Worm (Caenorhabditis elegans) whole organism, L3 larva: ENCODE data around the gene H37A05.2.

Experiments used
- R02D3.7 ChIP-seq: fragments of 150-350 bp; optimal IDR thresholded peaks from 2 replicates; lab custom pipeline; 2014; ENCODE audit warnings: missing biosample characterization, missing genetic modification characterization
- ZK546.5 ChIP-seq: sonication (generic microtip); optimal IDR thresholded peaks from 2 replicates; lab custom pipeline; 2017; ENCODE audit warnings: missing biosample characterization, missing genetic modification characterization
- aly-2 ChIP-seq: fragments of 150-350 bp; optimal IDR thresholded peaks from 2 replicates; lab custom pipeline; 2014; ENCODE audit warnings: missing biosample characterization, missing genetic modification characterization
- ama-1 ChIP-seq: fragments of 150-350 bp; optimal IDR thresholded peaks from 2 replicates; lab custom pipeline; 2018
- ceh-16 ChIP-seq: sonication (generic microtip); optimal IDR thresholded peaks from 2 replicates; lab custom pipeline; 2017; ENCODE audit warnings: missing biosample characterization, missing genetic modification characterization
- ceh-82 ChIP-seq: fragments of 150-350 bp; optimal IDR thresholded peaks from 2 replicates; lab custom pipeline; 2014; ENCODE audit warnings: missing biosample characterization, missing genetic modification characterization
- ceh-9 ChIP-seq: sonication (generic microtip); optimal IDR thresholded peaks from 2 replicates; lab custom pipeline; 2018; ENCODE audit warnings: missing biosample characterization, missing genetic modification characterization
- daf-12 ChIP-seq: fragments of 150-350 bp; optimal IDR thresholded peaks from 2 replicates; lab custom pipeline; 2014; ENCODE audit warnings: missing biosample characterization, missing genetic modification reagents, missing genetic modification characterization
- egl-5 ChIP-seq: fragments of 150-350 bp; optimal IDR thresholded peaks from 2 replicates; lab custom pipeline; 2017; ENCODE audit warnings: missing biosample characterization, missing genetic modification reagents, missing genetic modification characterization, inconsistent platforms
- elt-1 ChIP-seq: fragments of 150-350 bp; optimal IDR thresholded peaks from 2 replicates; lab custom pipeline; 2014; ENCODE audit warnings: missing biosample characterization, missing genetic modification characterization
- elt-2 ChIP-seq: sonication (generic microtip); optimal IDR thresholded peaks from 2 replicates; lab custom pipeline; 2016; ENCODE audit warnings: missing genetic modification reagents, mild to moderate bottlenecking, missing genetic modification characterization, missing compliant biosample characterization
- elt-3 ChIP-seq, 3 experiments: fragments of 150-350 bp in 1 of 3; sonication (generic microtip) in 2 of 3; optimal IDR thresholded peaks; 2 replicates in 2 of 3; 4 replicates in 1 of 3; lab custom pipeline; 2014 to 2017; ENCODE audit warnings: missing biosample characterization in 3 of 3, missing genetic modification characterization in 3 of 3
- eor-1 ChIP-seq, 2 experiments: fragments of 150-350 bp; optimal IDR thresholded peaks; 2 replicates each; lab custom pipeline; 2014 to 2018; ENCODE audit warnings: missing biosample characterization in 2 of 2, missing genetic modification characterization in 2 of 2
- fkh-10 ChIP-seq: sonication (generic microtip); optimal IDR thresholded peaks from 2 replicates; lab custom pipeline; 2017; ENCODE audit warnings: missing biosample characterization, missing genetic modification reagents, missing genetic modification characterization
- fos-1 ChIP-seq: fragments of 150-350 bp; optimal IDR thresholded peaks from 2 replicates; lab custom pipeline; 2014; ENCODE audit warnings: missing biosample characterization, missing genetic modification characterization
- hmg-11 ChIP-seq: sonication (generic microtip); optimal IDR thresholded peaks from 2 replicates; lab custom pipeline; 2016; ENCODE audit warnings: missing genetic modification characterization, missing compliant biosample characterization
- jun-1 ChIP-seq: fragments of 150-350 bp; optimal IDR thresholded peaks from 2 replicates; lab custom pipeline; 2014; ENCODE audit warnings: missing biosample characterization, missing genetic modification reagents, missing genetic modification characterization
- lin-15B ChIP-seq: fragments of 150-350 bp; optimal IDR thresholded peaks from 2 replicates; lab custom pipeline; 2014; ENCODE audit warnings: missing biosample characterization, missing genetic modification characterization
- lin-39 ChIP-seq: fragments of 150-350 bp; optimal IDR thresholded peaks from 2 replicates; lab custom pipeline; 2018; ENCODE audit warnings: missing biosample characterization, missing genetic modification reagents, missing genetic modification characterization
- lsy-12 ChIP-seq: sonication (generic microtip); optimal IDR thresholded peaks from 2 replicates; lab custom pipeline; 2016; ENCODE audit warnings: mild to moderate bottlenecking, missing genetic modification characterization, missing compliant biosample characterization
- mdl-1 ChIP-seq: fragments of 150-350 bp; optimal IDR thresholded peaks from 2 replicates; lab custom pipeline; 2014; ENCODE audit warnings: missing biosample characterization, missing genetic modification characterization
- mml-1 ChIP-seq: fragments of 150-350 bp; sonication (generic microtip); optimal IDR thresholded peaks from 3 replicates; lab custom pipeline; 2014; ENCODE audit warnings: missing biosample characterization, missing genetic modification characterization
- nfya-1 ChIP-seq: sonication (generic microtip); optimal IDR thresholded peaks from 2 replicates; lab custom pipeline; 2017; ENCODE audit warnings: missing genetic modification characterization, mild to moderate bottlenecking, missing compliant biosample characterization, antibody characterized with exemption, moderate library complexity; ENCODE audit not compliant: insufficient read depth
- nhr-11 ChIP-seq: fragments of 150-350 bp; optimal IDR thresholded peaks from 2 replicates; lab custom pipeline; 2014; ENCODE audit warnings: missing biosample characterization, missing genetic modification characterization
- nhr-12 ChIP-seq: fragments of 150-350 bp; optimal IDR thresholded peaks from 2 replicates; lab custom pipeline; 2014; ENCODE audit warnings: missing biosample characterization, missing genetic modification characterization
- nhr-23 ChIP-seq: fragments of 150-350 bp; optimal IDR thresholded peaks from 2 replicates; lab custom pipeline; 2014; ENCODE audit warnings: missing biosample characterization, missing genetic modification reagents, missing genetic modification characterization
- nhr-237 ChIP-seq: fragments of 150-350 bp; optimal IDR thresholded peaks from 2 replicates; lab custom pipeline; 2014; ENCODE audit warnings: missing biosample characterization, missing genetic modification characterization
- nhr-25 ChIP-seq: sonication (generic microtip); optimal IDR thresholded peaks from 2 replicates; lab custom pipeline; 2017; ENCODE audit warnings: missing biosample characterization, missing genetic modification characterization
- nhr-28 ChIP-seq: fragments of 150-350 bp; optimal IDR thresholded peaks from 2 replicates; lab custom pipeline; 2014; ENCODE audit warnings: missing biosample characterization, missing genetic modification characterization
- nhr-43 ChIP-seq: sonication (generic microtip); optimal IDR thresholded peaks from 2 replicates; lab custom pipeline; 2016; ENCODE audit warnings: mild to moderate bottlenecking, missing genetic modification characterization, missing compliant biosample characterization; ENCODE audit not compliant: poor library complexity, severe bottlenecking
- nhr-67 ChIP-seq: fragments of 150-350 bp; optimal IDR thresholded peaks from 2 replicates; lab custom pipeline; 2014; ENCODE audit warnings: missing biosample characterization, missing genetic modification characterization
- nhr-76 ChIP-seq: fragments of 150-350 bp; sonication (generic microtip); optimal IDR thresholded peaks from 5 replicates; lab custom pipeline; 2014; ENCODE audit warnings: missing biosample characterization, missing genetic modification characterization
- nhr-77 ChIP-seq: fragments of 150-350 bp; optimal IDR thresholded peaks from 2 replicates; lab custom pipeline; 2014; ENCODE audit warnings: missing biosample characterization, missing genetic modification characterization
- pha-4 ChIP-seq: fragments of 150-350 bp; optimal IDR thresholded peaks from 2 replicates; lab custom pipeline; 2014; ENCODE audit warnings: missing biosample characterization, missing genetic modification reagents, missing genetic modification characterization
- pqm-1 ChIP-seq: fragments of 150-350 bp; optimal IDR thresholded peaks from 2 replicates; lab custom pipeline; 2017; ENCODE audit warnings: missing biosample characterization, missing genetic modification characterization, inconsistent platforms
- sea-2 ChIP-seq: fragments of 150-350 bp; sonication (generic microtip); optimal IDR thresholded peaks from 4 replicates; lab custom pipeline; 2014; ENCODE audit warnings: missing biosample characterization, missing genetic modification reagents, missing genetic modification characterization
- skn-1 ChIP-seq: fragments of 150-350 bp; optimal IDR thresholded peaks from 2 replicates; lab custom pipeline; 2014; ENCODE audit warnings: missing biosample characterization, missing genetic modification characterization
- snpc-4 ChIP-seq: fragments of 150-350 bp; optimal IDR thresholded peaks from 2 replicates; lab custom pipeline; 2014; ENCODE audit warnings: missing biosample characterization, missing genetic modification characterization
- tbx-2 ChIP-seq: sonication (generic microtip); optimal IDR thresholded peaks from 2 replicates; lab custom pipeline; 2016; ENCODE audit warnings: mild to moderate bottlenecking, missing genetic modification characterization, missing compliant biosample characterization
- unc-39 ChIP-seq: sonication (generic microtip); optimal IDR thresholded peaks from 4 replicates; lab custom pipeline; 2017; ENCODE audit warnings: missing biosample characterization, missing genetic modification characterization
- unc-62 ChIP-seq: fragments of 150-350 bp; sonication (generic microtip); optimal IDR thresholded peaks from 4 replicates; lab custom pipeline; 2014; ENCODE audit warnings: missing biosample characterization, missing genetic modification reagents, missing genetic modification characterization
- zag-1 ChIP-seq: fragments of 150-350 bp; optimal IDR thresholded peaks from 2 replicates; lab custom pipeline; 2014; ENCODE audit warnings: missing biosample characterization, missing genetic modification characterization
- ztf-11 ChIP-seq: fragments of 150-350 bp; optimal IDR thresholded peaks from 2 replicates; lab custom pipeline; 2014; ENCODE audit warnings: missing biosample characterization, missing genetic modification characterization
- ztf-4 ChIP-seq: fragments of 150-350 bp; optimal IDR thresholded peaks from 2 replicates; lab custom pipeline; 2014; ENCODE audit warnings: missing biosample characterization, missing genetic modification characterization

The H37A05.2 gene

ce11 chrV:13657841-13658338 is 23.8 kb upstream of the H37A05.2 start:
- TF ChIP-seq nhr-43 (peak; percentile 36), aly-2 (no peak), ama-1 (peak; percentile 54), hmg-11 (tag; lab: Kevin White, UChicago) (no peak), lin-39 (tag; lab: Kevin White, UChicago) (peak; percentile 72), pha-4 (tag; lab: Kevin White, UChicago) (no peak), ztf-11 (tag; lab: Kevin White, UChicago) (no peak), nhr-76 (tag; lab: Kevin White, UChicago) (no peak), ceh-16 (no peak), nhr-67 (tag; lab: Kevin White, UChicago) (no peak)

- peak; percentile 76 for TF ChIP-seq nhr-23 (tag; lab: Kevin White, UChicago)
- TF ChIP-seq ztf-4 (tag; lab: Kevin White, UChicago), result peak; percentile 54
- TF ChIP-seq sea-2 (GFP tag; lab: Kevin White, UChicago), result no peak
- peak; percentile 73 for TF ChIP-seq nfya-1 (tag; lab: Kevin White, UChicago)
- TF ChIP-seq tbx-2 (tag; lab: Kevin White, UChicago), result peak; percentile 49
- TF ChIP-seq elt-2 (tag; lab: Kevin White, UChicago), result peak; percentile 92
- peak; percentile 30 for TF ChIP-seq lin-39 (tag; lab: Kevin White, UChicago)
- TF ChIP-seq nhr-43, result peak; percentile 91
- peak; percentile 94 for TF ChIP-seq mdl-1 (tag; lab: Kevin White, UChicago)
- peak; percentile 14 for TF ChIP-seq mml-1
- TF ChIP-seq lsy-12 (tag; lab: Kevin White, UChicago), result peak; percentile 55
- TF ChIP-seq nhr-25 (tag; lab: Kevin White, UChicago), result peak; percentile 91
- peak; percentile 68 for TF ChIP-seq pha-4 (tag; lab: Kevin White, UChicago)
- TF ChIP-seq elt-1 (tag; lab: Kevin White, UChicago), result peak; percentile 73
- TF ChIP-seq zag-1 (tag; lab: Kevin White, UChicago), result no peak
- peak; percentile 87 for TF ChIP-seq pqm-1 (tag; lab: Kevin White, UChicago)
- TF ChIP-seq ama-1, result peak; percentile 84
- no peak for TF ChIP-seq nhr-237 (tag; lab: Kevin White, UChicago)
- no peak for TF ChIP-seq ceh-82 (tag; lab: Kevin White, UChicago)
- TF ChIP-seq snpc-4 (tag; lab: Kevin White, UChicago), result peak; percentile 48
- TF ChIP-seq nhr-67 (tag; lab: Kevin White, UChicago), result no peak
- peak; percentile 13 for TF ChIP-seq egl-5 (tag; lab: Kevin White, UChicago)
- peak; percentile 68 for TF ChIP-seq jun-1 (tag; lab: Kevin White, UChicago)
These were observed 23.2 kb upstream of the H37A05.2 start for ce11 chrV:13657291-13657690.

- TF ChIP-seq ceh-16, result no peak
- no peak for TF ChIP-seq egl-5 (tag; lab: Kevin White, UChicago)
- TF ChIP-seq zag-1 (tag; lab: Kevin White, UChicago), result no peak
- peak; percentile 23 for TF ChIP-seq R02D3.7 (tag; lab: Kevin White, UChicago)
- no peak for TF ChIP-seq unc-39
- TF ChIP-seq ZK546.5 (tag; lab: Kevin White, UChicago), result no peak
- peak; percentile 94 for TF ChIP-seq nhr-23 (tag; lab: Kevin White, UChicago)
- peak; percentile 47 for TF ChIP-seq lin-39 (tag; lab: Kevin White, UChicago)
- TF ChIP-seq fkh-10, result no peak
- TF ChIP-seq nhr-11, result no peak
- peak; percentile 45 for TF ChIP-seq nhr-28 (tag; lab: Kevin White, UChicago)
- no peak for TF ChIP-seq skn-1 (tag; lab: Kevin White, UChicago)
- no peak for TF ChIP-seq aly-2
- peak; percentile 24 for TF ChIP-seq tbx-2 (tag; lab: Kevin White, UChicago)
- TF ChIP-seq daf-12 (tag; lab: Kevin White, UChicago), result no peak
- no peak for TF ChIP-seq eor-1 (tag; optimal IDR thresholded peaks at IDR 0.05; lab: Kevin White, UChicago)
- no peak for TF ChIP-seq mdl-1 (tag; lab: Kevin White, UChicago)
- TF ChIP-seq ceh-9 (tag; lab: Kevin White, UChicago), result no peak
- peak in 1 of 3 experiments; percentile 79 for TF ChIP-seq elt-3 (tag; optimal IDR thresholded peaks at IDR 0.05; lab: Kevin White, UChicago)
- TF ChIP-seq mml-1, result no peak
- peak; percentile 52 for TF ChIP-seq jun-1 (tag; lab: Kevin White, UChicago)
- no peak for TF ChIP-seq fos-1
- no peak for TF ChIP-seq lin-15B (tag; lab: Kevin White, UChicago)
- peak; percentile 69 for TF ChIP-seq lsy-12 (tag; lab: Kevin White, UChicago)
- peak; percentile 77 for TF ChIP-seq pqm-1 (tag; lab: Kevin White, UChicago)
- no peak for TF ChIP-seq ztf-4 (tag; lab: Kevin White, UChicago)
- TF ChIP-seq nhr-67 (tag; lab: Kevin White, UChicago), result no peak
- no peak for TF ChIP-seq nhr-12 (tag; lab: Kevin White, UChicago)
- TF ChIP-seq nhr-43, result peak; percentile 91
- TF ChIP-seq elt-2 (tag; lab: Kevin White, UChicago), result peak; percentile 95
- TF ChIP-seq ztf-11 (tag; lab: Kevin White, UChicago), result no peak
- TF ChIP-seq nhr-237 (tag; lab: Kevin White, UChicago), result no peak
- peak; percentile 95 for TF ChIP-seq ama-1
- TF ChIP-seq unc-62 (GFP tag; lab: Kevin White, UChicago), result peak; percentile 95
- no peak for TF ChIP-seq sea-2 (GFP tag; lab: Kevin White, UChicago)
- no peak for TF ChIP-seq nhr-77
These were observed 22.6 kb upstream of the H37A05.2 start for ce11 chrV:13656346-13657254.
